Worm (Caenorhabditis elegans) whole organism, midembryonic: Measurements from ENCODE around the gene T13C5.10.

Experiments
- T22C8.4 ChIP-seq: fragments of 200-800 bp; sonication (Bioruptor generic); IDR thresholded peaks from 2 replicates; pipeline ENCODE4 v1.3.6; 2022; ENCODE audit warnings: missing genetic modification characterization, missing compliant biosample characterization
- cog-1 ChIP-seq: sonication (generic microtip); optimal IDR thresholded peaks from 2 replicates; lab custom pipeline; 2016; ENCODE audit warnings: missing genetic modification characterization, missing compliant biosample characterization
- flt-1 ChIP-seq: fragments of 200-800 bp; sonication (Bioruptor generic); IDR thresholded peaks from 2 replicates; pipeline ENCODE4 v1.3.6; 2022; ENCODE audit warnings: missing genetic modification characterization, missing compliant biosample characterization
- klf-2 ChIP-seq: fragments of 200-800 bp; sonication (Bioruptor generic); conservative IDR thresholded peaks from 2 replicates; pipeline ENCODE4 v1.3.6; 2022; ENCODE audit warnings: missing genetic modification reagents, missing genetic modification characterization, missing compliant biosample characterization
- med-1 ChIP-seq: sonication (generic microtip); optimal IDR thresholded peaks from 2 replicates; lab custom pipeline; 2017; ENCODE audit warnings: missing genetic modification characterization, mild to moderate bottlenecking, missing compliant biosample characterization, antibody characterized with exemption, missing genetic modification reagents; ENCODE audit not compliant: insufficient read depth
- ref-1 ChIP-seq: fragments of 200-800 bp; sonication (Bioruptor generic); conservative IDR thresholded peaks from 2 replicates; pipeline ENCODE4 v1.3.6; 2022; ENCODE audit warnings: missing genetic modification reagents, missing genetic modification characterization, missing compliant biosample characterization
- tab-1 ChIP-seq: fragments of 200-800 bp; sonication (Bioruptor generic); IDR thresholded peaks from 2 replicates; pipeline ENCODE4 v1.3.6; 2022; ENCODE audit warnings: missing genetic modification characterization, missing compliant biosample characterization
- ztf-23 ChIP-seq: fragments of 200-800 bp; sonication (Bioruptor generic); IDR thresholded peaks from 2 replicates; pipeline ENCODE4 v1.3.6; 2022; ENCODE audit warnings: missing genetic modification reagents, missing genetic modification characterization, missing compliant biosample characterization
- ztf-29 ChIP-seq: fragments of 200-800 bp; sonication (Bioruptor generic); IDR thresholded peaks from 2 replicates; pipeline ENCODE4 v1.3.6; 2022; ENCODE audit warnings: missing genetic modification reagents, missing genetic modification characterization, missing compliant biosample characterization

T13C5.10 gene

DNA sequence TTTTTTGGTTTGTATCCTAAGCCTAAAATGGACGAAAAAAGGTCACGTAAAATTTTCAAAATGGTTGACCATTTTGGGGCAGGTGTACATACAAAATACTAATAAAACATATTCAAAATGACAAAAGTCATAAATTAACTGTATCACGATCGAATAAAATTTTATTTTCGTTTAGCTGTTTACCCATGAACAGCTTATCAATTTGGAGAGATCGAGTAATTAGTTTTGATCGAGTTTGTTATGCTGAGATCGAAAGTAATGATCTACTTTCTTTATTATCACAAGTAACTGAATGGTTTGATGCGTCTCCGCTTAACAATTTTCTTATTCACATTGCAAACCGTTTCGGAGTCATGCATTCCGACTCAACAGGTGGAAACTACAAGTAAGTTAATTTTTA is at the start of gene T13C5.10:
Gene T13C5.10, plus strand, starts transcription at position 301 of the 400 bp plus-strand sequence.
- no peak for TF ChIP-seq tab-1
- no peak for TF ChIP-seq klf-2 (GFP tag; lab: Robert Waterston, UW)
- TF ChIP-seq ztf-23 (GFP tag; lab: Robert Waterston, UW) = no peak
- TF ChIP-seq med-1 (GFP tag; lab: Kevin White, UChicago) = no peak
- TF ChIP-seq flt-1 (GFP tag; lab: Robert Waterston, UW) = no peak
- no peak for TF ChIP-seq ref-1
- no peak for TF ChIP-seq cog-1 (tag; lab: Kevin White, UChicago)
- TF ChIP-seq T22C8.4 (GFP tag; lab: Robert Waterston, UW) = no peak
- TF ChIP-seq ztf-29 = no peak

ce11 chrX:6138243-6138642 is 49.7 kb upstream of the T13C5.10 start, which contains the start of gene Y72A10A.1:
Gene Y72A10A.1, minus strand, starts transcription at chrX:6138343.
- TF ChIP-seq klf-2 (GFP tag; lab: Robert Waterston, UW) (no peak), ref-1 (no peak), med-1 (GFP tag; lab: Kevin White, UChicago) (no peak), T22C8.4 (GFP tag; lab: Robert Waterston, UW) (no peak), ztf-23 (GFP tag; lab: Robert Waterston, UW) (no peak), ztf-29 (no peak), flt-1 (GFP tag; lab: Robert Waterston, UW) (no peak), cog-1 (tag; lab: Kevin White, UChicago) (no peak), tab-1 (no peak)

DNA sequence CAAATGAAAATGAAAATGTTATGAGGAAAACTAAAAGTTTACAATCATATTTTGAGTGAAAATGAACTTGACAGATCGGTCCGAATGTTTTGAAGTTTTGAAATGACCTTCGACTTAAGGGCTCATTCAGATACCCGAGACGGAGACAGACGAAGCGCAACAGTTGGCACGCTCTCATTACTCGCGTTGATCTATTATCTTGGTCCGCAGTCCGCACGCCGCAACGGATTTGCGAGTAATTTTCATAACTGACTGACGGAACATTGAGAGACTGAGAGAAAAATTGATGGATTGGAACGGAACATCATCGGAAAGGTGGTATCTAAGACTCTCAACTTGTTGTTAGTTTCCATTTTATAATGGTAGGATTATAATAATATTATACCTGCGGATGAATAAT is 42.0 kb upstream of the T13C5.10 start:
- TF ChIP-seq klf-2 (GFP tag; lab: Robert Waterston, UW) = no peak
- TF ChIP-seq cog-1 (tag; lab: Kevin White, UChicago) = no peak
- no peak for TF ChIP-seq T22C8.4 (GFP tag; lab: Robert Waterston, UW)
- TF ChIP-seq tab-1 = no peak
- TF ChIP-seq flt-1 (GFP tag; lab: Robert Waterston, UW) = no peak
- no peak for TF ChIP-seq ztf-29
- no peak for TF ChIP-seq ztf-23 (GFP tag; lab: Robert Waterston, UW)
- no peak for TF ChIP-seq ref-1
- no peak for TF ChIP-seq med-1 (GFP tag; lab: Kevin White, UChicago)

DNA sequence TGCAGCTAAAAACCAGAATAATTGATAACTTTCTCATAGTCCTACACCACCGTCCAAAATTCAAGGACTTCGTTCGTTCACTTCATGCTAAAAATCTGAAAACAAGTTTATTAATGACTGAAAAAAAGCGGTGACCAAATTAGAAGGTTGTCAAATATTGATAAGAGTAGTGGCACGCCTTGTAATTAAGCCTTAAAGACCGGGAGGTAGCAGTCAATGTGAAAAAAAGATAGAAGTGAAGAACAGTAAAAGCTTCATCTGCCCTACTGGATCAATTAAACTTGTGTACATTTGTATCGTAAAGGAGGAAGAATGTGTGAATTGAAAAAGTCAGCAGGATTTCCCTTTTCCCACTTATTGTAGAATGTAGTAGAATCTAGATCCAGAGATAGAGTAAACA is 37.5 kb upstream of the T13C5.10 start, which contains the start of gene tag-275:
Gene tag-275, minus strand, starts transcription at position 101 of the 400 bp plus-strand sequence.
- TF ChIP-seq T22C8.4 (GFP tag; lab: Robert Waterston, UW) = no peak
- no peak for TF ChIP-seq med-1 (GFP tag; lab: Kevin White, UChicago)
- no peak for TF ChIP-seq flt-1 (GFP tag; lab: Robert Waterston, UW)
- TF ChIP-seq tab-1 = no peak

ce11 chrX:6150949-6151519 is 36.9 kb upstream of the T13C5.10 start:
- no peak for TF ChIP-seq flt-1 (GFP tag; lab: Robert Waterston, UW)
- TF ChIP-seq cog-1 (tag; lab: Kevin White, UChicago) = no peak
- TF ChIP-seq ztf-23 (GFP tag; lab: Robert Waterston, UW) = no peak
- no peak for TF ChIP-seq T22C8.4 (GFP tag; lab: Robert Waterston, UW)
- no peak for TF ChIP-seq med-1 (GFP tag; lab: Kevin White, UChicago)
- TF ChIP-seq ztf-29 = no peak
- TF ChIP-seq tab-1 = no peak
- no peak for TF ChIP-seq klf-2 (GFP tag; lab: Robert Waterston, UW)
- TF ChIP-seq ref-1 = no peak

ce11 chrX:6155436-6155835 is 32.5 kb upstream of the T13C5.10 start:
- TF ChIP-seq ztf-23 (GFP tag; lab: Robert Waterston, UW) (no peak), klf-2 (GFP tag; lab: Robert Waterston, UW) (no peak), ztf-29 (no peak), cog-1 (tag; lab: Kevin White, UChicago) (no peak)

- TF ChIP-seq med-1 (GFP tag; lab: Kevin White, UChicago) (no peak), flt-1 (GFP tag; lab: Robert Waterston, UW) (no peak), ref-1 (no peak), ztf-29 (no peak), ztf-23 (GFP tag; lab: Robert Waterston, UW) (no peak), klf-2 (GFP tag; lab: Robert Waterston, UW) (no peak), tab-1 (no peak), T22C8.4 (GFP tag; lab: Robert Waterston, UW) (no peak), cog-1 (tag; lab: Kevin White, UChicago) (no peak)
These were observed 30.5 kb upstream of the T13C5.10 start for ce11 chrX:6157411-6157916.

ce11 chrX:6159562-6159961 is 28.4 kb upstream of the T13C5.10 start:
- TF ChIP-seq med-1 (GFP tag; lab: Kevin White, UChicago) (no peak), tab-1 (no peak), ztf-29 (no peak), ztf-23 (GFP tag; lab: Robert Waterston, UW) (no peak)

DNA sequence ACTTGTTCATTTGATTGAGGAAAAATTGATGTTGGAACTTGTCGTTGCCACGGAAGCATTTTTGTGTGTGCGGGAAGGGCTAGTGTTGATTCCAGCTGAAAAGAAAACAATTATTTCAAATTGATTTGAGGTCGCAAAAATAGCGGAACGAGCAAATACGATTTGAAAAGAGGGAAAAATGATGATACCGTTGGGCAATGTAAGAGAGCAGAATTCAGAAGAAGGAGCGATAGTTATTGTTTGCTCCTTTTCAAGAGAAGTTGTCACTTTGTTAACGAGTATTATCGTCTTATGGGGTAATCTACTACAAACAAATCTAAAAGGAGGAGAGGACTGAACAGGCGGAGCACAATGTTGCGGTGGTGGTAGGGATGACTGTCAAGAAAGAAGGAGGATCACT is 27.5 kb upstream of the T13C5.10 start, which contains the start of gene odd-2:
Gene odd-2, minus strand, starts transcription at position 101 of the 400 bp plus-strand sequence.
- TF ChIP-seq flt-1 (GFP tag; lab: Robert Waterston, UW) (no peak), med-1 (GFP tag; lab: Kevin White, UChicago) (no peak), cog-1 (tag; lab: Kevin White, UChicago) (no peak), ztf-23 (GFP tag; lab: Robert Waterston, UW) (no peak), T22C8.4 (GFP tag; lab: Robert Waterston, UW) (no peak), klf-2 (GFP tag; lab: Robert Waterston, UW) (no peak), tab-1 (no peak), ztf-29 (no peak), ref-1 (no peak)

DNA sequence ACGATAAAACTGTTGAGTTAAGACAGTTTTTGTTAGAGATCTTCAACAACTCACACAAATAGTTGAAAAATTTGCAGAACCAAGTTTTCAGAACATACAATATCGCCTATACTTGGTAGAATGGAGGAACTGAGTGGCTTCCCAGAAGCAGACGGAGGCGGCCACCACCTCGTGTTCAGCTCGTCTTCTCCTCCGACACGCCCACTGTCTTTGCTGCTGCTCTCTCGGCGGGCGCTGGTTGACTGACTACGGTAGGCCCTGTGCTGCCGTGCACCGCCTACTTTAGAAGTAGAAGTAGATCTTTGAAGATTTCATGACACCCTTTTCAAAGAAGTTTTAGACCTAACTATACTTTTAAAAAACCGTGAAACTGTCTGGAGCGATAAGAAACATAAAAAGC is 25.9 kb upstream of the T13C5.10 start:
- TF ChIP-seq cog-1 (tag; lab: Kevin White, UChicago) = no peak
- no peak for TF ChIP-seq T22C8.4 (GFP tag; lab: Robert Waterston, UW)
- TF ChIP-seq ztf-29 = no peak
